Worm (Caenorhabditis elegans) whole organism, late embryonic: Measurements from ENCODE around the gene Y116F11B.6.

Experiments
- lin-11 ChIP-seq: fragments of 200-800 bp; sonication (Bioruptor generic); optimal IDR thresholded peaks from 2 replicates; lab custom pipeline; 2018; ENCODE audit warnings: mild to moderate bottlenecking, missing genetic modification characterization, missing compliant biosample characterization
- tbx-2 ChIP-seq: sonication (generic microtip); optimal IDR thresholded peaks from 2 replicates; lab custom pipeline; 2016; ENCODE audit warnings: missing genetic modification characterization, missing compliant biosample characterization

DNA sequence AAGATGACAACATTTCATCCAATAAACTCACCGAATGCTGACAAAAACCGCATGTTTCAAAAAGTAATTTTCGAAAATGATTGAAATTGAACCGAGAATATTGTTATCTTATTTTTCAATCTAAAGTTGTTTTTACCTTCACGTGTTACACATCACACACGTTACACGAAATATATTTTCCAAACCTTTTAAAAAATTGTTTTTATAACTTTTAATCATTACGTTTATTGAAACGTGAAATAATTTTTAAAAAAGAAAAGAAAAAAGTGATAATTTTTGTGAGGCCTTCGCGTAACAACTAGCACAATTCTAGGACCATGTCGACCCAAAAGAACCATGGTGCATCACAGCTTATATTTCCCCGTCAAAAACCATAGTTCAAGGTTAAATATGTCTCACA is 50.8 kb downstream of the Y116F11B.6 start, which contains the start of gene M162.7:
- TF ChIP-seq tbx-2 (tag; lab: Kevin White, UChicago), result no peak
- TF ChIP-seq lin-11 (tag; lab: Kevin White, UChicago), result no peak
